Fruit fly (Drosophila melanogaster): ENCODE measurements around the gene EMC2B.

EMC2B gene

dm6 chr3R:16957759-16958536, 33.7 kb downstream of the EMC2B start (continued):
- TF ChIP-seq ems (GFP tag; optimal IDR thresholded peaks at IDR 0.05), result peak; percentile 1
- no peak for TF ChIP-seq br (optimal IDR thresholded peaks at IDR 0.05)
- peak; percentile 75 for TF ChIP-seq CG6854 (GFP tag; optimal IDR thresholded peaks at IDR 0.05)
- peak; percentile 36; the same call in 1 of the 2 replicates for TF ChIP-seq klu (GFP tag; IDR thresholded peaks at IDR 0.05)
- no peak; the same call in 1 of the 2 replicates for TF ChIP-seq CG8765 (GFP tag; IDR thresholded peaks at IDR 0.05)
- no peak for TF ChIP-seq CG7786 (GFP tag; optimal IDR thresholded peaks at IDR 0.05)
- 0 out of 3 replicates have a peak, but pooled peaks have one; percentile 18 for TF ChIP-seq C15 (GFP tag; IDR thresholded peaks at IDR 0.05)
- TF ChIP-seq Nf-YC (tag; optimal IDR thresholded peaks at IDR 0.05), result peak; percentile 91
- no peak for TF ChIP-seq bigmax (GFP tag; optimal IDR thresholded peaks at IDR 0.05)
- peak; percentile 2 for TF ChIP-seq CG4617 (GFP tag; optimal IDR thresholded peaks at IDR 0.05; ENCODE audit: borderline replicate concordance)
- peak; percentile 67 for TF ChIP-seq CG2202 (tag; optimal IDR thresholded peaks at IDR 0.05)
- peak; percentile 65 for TF ChIP-seq CG9817 (tag; optimal IDR thresholded peaks at IDR 0.05)
- no peak for TF ChIP-seq lov (optimal IDR thresholded peaks at IDR 0.05)
- TF ChIP-seq lov (GFP tag; IDR thresholded peaks at IDR 0.05), result 0 out of 3 replicates have a peak, but pooled peaks have one; percentile 8
- peak; percentile 47 for TF ChIP-seq CG12219 (GFP tag; optimal IDR thresholded peaks at IDR 0.05)
- TF ChIP-seq Lim3 (GFP tag; IDR thresholded peaks at IDR 0.05), result no peak
- no peak for TF ChIP-seq disco-r (GFP tag; optimal IDR thresholded peaks at IDR 0.05)
- TF ChIP-seq CG1647 (GFP tag; optimal IDR thresholded peaks at IDR 0.05), result no peak
- TF ChIP-seq ap (GFP tag; IDR thresholded peaks at IDR 0.05), result no peak
- TF ChIP-seq Poxn (GFP tag; IDR thresholded peaks at IDR 0.05), result no peak
- TF ChIP-seq Xbp1 (GFP tag; optimal IDR thresholded peaks at IDR 0.05), result peak; percentile 76
- TF ChIP-seq unc-4 (GFP tag; IDR thresholded peaks at IDR 0.05; ENCODE audit: partially characterized antibody), result no peak
- no peak for TF ChIP-seq CG3995 (GFP tag; optimal IDR thresholded peaks at IDR 0.05)
- TF ChIP-seq Hmx (GFP tag; optimal IDR thresholded peaks at IDR 0.05), result no peak
- no peak for TF ChIP-seq Bteb2 (GFP tag; optimal IDR thresholded peaks at IDR 0.05)
- TF ChIP-seq gsb (GFP tag; IDR thresholded peaks at IDR 0.05), result no peak
- TF ChIP-seq CG18599 (GFP tag; optimal IDR thresholded peaks at IDR 0.05), result peak; percentile 84
- peak; percentile 51; the same call in 1 of the 3 replicates for TF ChIP-seq ase (GFP tag; IDR thresholded peaks at IDR 0.05)
- peak; percentile 58 for TF ChIP-seq stc (GFP tag; IDR thresholded peaks at IDR 0.05)
- peak; percentile 70 for TF ChIP-seq CG16815 (GFP tag; optimal IDR thresholded peaks at IDR 0.05)
- TF ChIP-seq kni (GFP tag; optimal IDR thresholded peaks at IDR 0.05), result no peak
- peak in 1 of 2 experiments; percentile 89 for TF ChIP-seq Hr51 (GFP tag; optimal IDR thresholded peaks at IDR 0.05)
- peak; percentile 94 for TF ChIP-seq CG13775 (GFP tag; optimal IDR thresholded peaks at IDR 0.05)
- TF ChIP-seq dan (GFP tag; IDR thresholded peaks at IDR 0.05), result no peak
- no peak for TF ChIP-seq Trl (optimal IDR thresholded peaks at IDR 0.05)
- peak; percentile 19 for TF ChIP-seq Trl (GFP tag; optimal IDR thresholded peaks at IDR 0.05)
- no peak for TF ChIP-seq cg (GFP tag; optimal IDR thresholded peaks at IDR 0.05)
- no peak for TF ChIP-seq dati (GFP tag; IDR thresholded peaks at IDR 0.05)
- peak; percentile 93 for TF ChIP-seq CG7556 (GFP tag; optimal IDR thresholded peaks at IDR 0.05)
- TF ChIP-seq Dp (GFP tag; optimal IDR thresholded peaks at IDR 0.05), result peak; percentile 13
- peak; percentile 90 for TF ChIP-seq phol (tag; optimal IDR thresholded peaks at IDR 0.05)
- peak; percentile 76 for TF ChIP-seq ewg (GFP tag; optimal IDR thresholded peaks at IDR 0.05)
- TF ChIP-seq CG13424 (tag; optimal IDR thresholded peaks at IDR 0.05), result peak; percentile 93
- no peak for TF ChIP-seq CG2120 (GFP tag; optimal IDR thresholded peaks at IDR 0.05)
- no peak for TF ChIP-seq fd64A (GFP tag; optimal IDR thresholded peaks at IDR 0.05)
- TF ChIP-seq row (GFP tag; IDR thresholded peaks at IDR 0.05), result peak; percentile 89
- TF ChIP-seq pnt (GFP tag; optimal IDR thresholded peaks at IDR 0.05), result no peak
- TF ChIP-seq pb (GFP tag; optimal IDR thresholded peaks at IDR 0.05), result no peak
- no peak for TF ChIP-seq CG1832 (GFP tag; optimal IDR thresholded peaks at IDR 0.05)
- no peak for TF ChIP-seq yki (optimal IDR thresholded peaks at IDR 0.05)
- TF ChIP-seq CG9727 (GFP tag; optimal IDR thresholded peaks at IDR 0.05), result peak; percentile 95
